Fruit fly (Drosophila melanogaster): ENCODE data around the gene lsn.

Gene lsn

dm6 chr3R:21858290-21858875 lies 6.6 kb upstream of the lsn start (continued):
- TF ChIP-seq CG33557 (GFP tag; optimal IDR thresholded peaks at IDR 0.05) (no peak), fd96Cb (tag; optimal IDR thresholded peaks at IDR 0.05) (no peak), ERR (GFP tag; optimal IDR thresholded peaks at IDR 0.05) (no peak), CG34224 (GFP tag; IDR thresholded peaks at IDR 0.05; ENCODE audit: partially characterized antibody) (no peak), pum (GFP tag; optimal IDR thresholded peaks at IDR 0.05) (no peak), Oli (tag; optimal IDR thresholded peaks at IDR 0.05) (peak; percentile 20), Blimp-1 (GFP tag; optimal IDR thresholded peaks at IDR 0.05) (peak; percentile 52), CG6683 (GFP tag; optimal IDR thresholded peaks at IDR 0.05) (no peak), CG4360 (GFP tag; IDR thresholded peaks at IDR 0.05) (peak; percentile 66), CG5245 (GFP tag; optimal IDR thresholded peaks at IDR 0.05) (no peak), ash1 (GFP tag; optimal IDR thresholded peaks at IDR 0.05) (no peak), Xrp1 (GFP tag; IDR thresholded peaks at IDR 0.05) (0 out of 2 replicates have a peak, but pooled peaks have one; percentile 8), CG12942 (GFP tag; optimal IDR thresholded peaks at IDR 0.05) (no peak), CG10267 (tag; optimal IDR thresholded peaks at IDR 0.05) (no peak), CG8478 (optimal IDR thresholded peaks at IDR 0.05) (no peak), slou (GFP tag; optimal IDR thresholded peaks at IDR 0.05) (no peak), Awh (GFP tag; IDR thresholded peaks at IDR 0.05) (peak; percentile 44; the same call in 1 of the 2 replicates)

- TF ChIP-seq CG13287 (GFP tag; IDR thresholded peaks at IDR 0.05; ENCODE audit: partially characterized antibody) (no peak), chif (GFP tag; optimal IDR thresholded peaks at IDR 0.05) (peak; percentile 22 to 66), ewg (GFP tag; optimal IDR thresholded peaks at IDR 0.05) (peak; percentile 30), chm (GFP tag; IDR thresholded peaks at IDR 0.05) (no peak), MBD-R2 (GFP tag; IDR thresholded peaks at IDR 0.05) (no peak), Hsf (GFP tag; optimal IDR thresholded peaks at IDR 0.05) (peak; percentile 41), CG12942 (GFP tag; optimal IDR thresholded peaks at IDR 0.05) (peak; percentile 23), CG18619 (GFP tag; optimal IDR thresholded peaks at IDR 0.05) (peak; percentile 38), C15 (GFP tag; IDR thresholded peaks at IDR 0.05) (no peak), CG2199 (GFP tag; IDR thresholded peaks at IDR 0.05) (no peak), CG6175 (GFP tag; IDR thresholded peaks at IDR 0.05) (no peak), caup (GFP tag; optimal IDR thresholded peaks at IDR 0.05; ENCODE audit: severe bottlenecking) (no peak), toy (GFP tag; IDR thresholded peaks at IDR 0.05) (no peak), CG3847 (GFP tag; IDR thresholded peaks at IDR 0.05) (0 out of 2 replicates have a peak, but pooled peaks have one; percentile 29), scrt (GFP tag; optimal IDR thresholded peaks at IDR 0.05) (no peak), CG12659 (GFP tag; optimal IDR thresholded peaks at IDR 0.05) (peak; percentile 13), MTF-1 (GFP tag; optimal IDR thresholded peaks at IDR 0.05; ENCODE audit: borderline replicate concordance) (no peak), Awh (GFP tag; IDR thresholded peaks at IDR 0.05) (no peak), hb (GFP tag; IDR thresholded peaks at IDR 0.05; ENCODE audit: partially characterized antibody) (no peak), Vsx1 (GFP tag; optimal IDR thresholded peaks at IDR 0.05) (no peak), CG1529 (GFP tag; optimal IDR thresholded peaks at IDR 0.05) (peak; percentile 40), gro (GFP tag; optimal IDR thresholded peaks at IDR 0.05) (no peak), H2.0 (GFP tag; IDR thresholded peaks at IDR 0.05) (no peak), twi (tag; optimal IDR thresholded peaks at IDR 0.05) (peak; percentile 24), CG1832 (GFP tag; optimal IDR thresholded peaks at IDR 0.05) (no peak), E2f1 (GFP tag; IDR thresholded peaks at IDR 0.05) (peak; percentile 39; the same call in 1 of the 2 replicates), CG10267 (tag; optimal IDR thresholded peaks at IDR 0.05) (peak; percentile 47), Nf-YB (GFP tag; optimal IDR thresholded peaks at IDR 0.05) (peak; percentile 12), oc (tag; optimal IDR thresholded peaks at IDR 0.05) (no peak), psq (GFP tag; optimal IDR thresholded peaks at IDR 0.05) (no peak), cato (GFP tag; optimal IDR thresholded peaks at IDR 0.05; ENCODE audit: borderline replicate concordance) (no peak), nerfin-2 (GFP tag; IDR thresholded peaks at IDR 0.05; ENCODE audit: partially characterized antibody) (no peak), danr (GFP tag; IDR thresholded peaks at IDR 0.05) (no peak), HLH4C (GFP tag; IDR thresholded peaks at IDR 0.05; ENCODE audit: partially characterized antibody) (no peak), CG4617 (GFP tag; optimal IDR thresholded peaks at IDR 0.05; ENCODE audit: borderline replicate concordance) (no peak)
Measured at dm6 chr3R:21859509-21859908, 5.5 kb upstream of the lsn start.
